Worm (Caenorhabditis elegans) whole organism, L3 larva: ENCODE data around the gene zak-1.

ENCODE experiments used
- ceh-9 ChIP-seq: sonication (generic microtip); optimal IDR thresholded peaks from 2 replicates; lab custom pipeline; 2018; ENCODE audit warnings: missing biosample characterization, missing genetic modification characterization
- elt-3 ChIP-seq, 3 experiments: fragments of 150-350 bp in 1 of 3; sonication (generic microtip) in 2 of 3; optimal IDR thresholded peaks; 2 replicates in 2 of 3; 4 replicates in 1 of 3; lab custom pipeline; 2014 to 2017; ENCODE audit warnings: missing biosample characterization in 3 of 3, missing genetic modification characterization in 3 of 3
- lin-39 ChIP-seq: fragments of 150-350 bp; optimal IDR thresholded peaks from 2 replicates; lab custom pipeline; 2018; ENCODE audit warnings: missing biosample characterization, missing genetic modification reagents, missing genetic modification characterization
- lsy-12 ChIP-seq: sonication (generic microtip); optimal IDR thresholded peaks from 2 replicates; lab custom pipeline; 2016; ENCODE audit warnings: mild to moderate bottlenecking, missing genetic modification characterization, missing compliant biosample characterization
- nhr-11 ChIP-seq: fragments of 150-350 bp; optimal IDR thresholded peaks from 2 replicates; lab custom pipeline; 2014; ENCODE audit warnings: missing biosample characterization, missing genetic modification characterization
- nhr-25 ChIP-seq: sonication (generic microtip); optimal IDR thresholded peaks from 2 replicates; lab custom pipeline; 2017; ENCODE audit warnings: missing biosample characterization, missing genetic modification characterization
- nhr-76 ChIP-seq: fragments of 150-350 bp; sonication (generic microtip); optimal IDR thresholded peaks from 5 replicates; lab custom pipeline; 2014; ENCODE audit warnings: missing biosample characterization, missing genetic modification characterization
- pha-4 ChIP-seq: fragments of 150-350 bp; optimal IDR thresholded peaks from 2 replicates; lab custom pipeline; 2014; ENCODE audit warnings: missing biosample characterization, missing genetic modification reagents, missing genetic modification characterization
- sea-2 ChIP-seq: fragments of 150-350 bp; sonication (generic microtip); optimal IDR thresholded peaks from 4 replicates; lab custom pipeline; 2014; ENCODE audit warnings: missing biosample characterization, missing genetic modification reagents, missing genetic modification characterization
- snpc-4 ChIP-seq: fragments of 150-350 bp; optimal IDR thresholded peaks from 2 replicates; lab custom pipeline; 2014; ENCODE audit warnings: missing biosample characterization, missing genetic modification characterization
- unc-62 ChIP-seq: fragments of 150-350 bp; sonication (generic microtip); optimal IDR thresholded peaks from 4 replicates; lab custom pipeline; 2014; ENCODE audit warnings: missing biosample characterization, missing genetic modification reagents, missing genetic modification characterization
- ztf-11 ChIP-seq: fragments of 150-350 bp; optimal IDR thresholded peaks from 2 replicates; lab custom pipeline; 2014; ENCODE audit warnings: missing biosample characterization, missing genetic modification characterization
- ztf-4 ChIP-seq: fragments of 150-350 bp; optimal IDR thresholded peaks from 2 replicates; lab custom pipeline; 2014; ENCODE audit warnings: missing biosample characterization, missing genetic modification characterization

DNA sequence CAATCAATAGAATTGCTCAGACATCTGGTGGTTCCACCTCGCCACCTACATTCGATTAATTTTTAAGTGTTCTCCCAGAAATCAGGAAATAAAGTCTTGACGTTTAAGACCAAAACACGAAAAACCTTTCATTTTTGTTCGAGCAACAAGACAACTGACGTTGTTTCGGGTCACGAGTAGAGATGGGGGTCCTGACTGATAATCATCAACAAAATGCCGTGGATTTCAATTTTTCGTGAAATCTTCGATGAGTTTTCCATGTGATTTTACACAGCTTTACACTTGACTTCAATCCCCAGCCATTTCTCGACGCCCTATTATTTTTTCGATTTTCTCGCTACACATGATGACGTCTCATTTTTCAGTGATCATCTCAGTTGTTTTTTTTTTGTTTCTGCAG is 14.5 kb upstream of the zak-1 start:
- no peak for TF ChIP-seq nhr-76 (tag; lab: Kevin White, UChicago)
- no peak for TF ChIP-seq elt-3 (tag; optimal IDR thresholded peaks at IDR 0.05; lab: Kevin White, UChicago)
- peak; percentile 59 for TF ChIP-seq lin-39 (tag; lab: Kevin White, UChicago)
- no peak for TF ChIP-seq pha-4 (tag; lab: Kevin White, UChicago)
- TF ChIP-seq unc-62 (GFP tag; lab: Kevin White, UChicago) = no peak
- TF ChIP-seq sea-2 = no peak
- no peak for TF ChIP-seq ceh-9 (tag; lab: Kevin White, UChicago)
- no peak for TF ChIP-seq nhr-11 (tag; lab: Kevin White, UChicago)
- no peak for TF ChIP-seq nhr-25 (tag; lab: Kevin White, UChicago)
- TF ChIP-seq ztf-4 (tag; lab: Kevin White, UChicago) = no peak
- TF ChIP-seq lsy-12 (tag; lab: Kevin White, UChicago) = no peak
- no peak for TF ChIP-seq ztf-11 (tag; lab: Kevin White, UChicago)
- no peak for TF ChIP-seq snpc-4 (tag; lab: Kevin White, UChicago)
